Worm (Caenorhabditis elegans) whole organism, late embryonic: Measurements from ENCODE around the gene hecw-1.

Experiments used
- ama-1 ChIP-seq: fragments of 150-350 bp; optimal IDR thresholded peaks from 2 replicates; lab custom pipeline; 2014
- ets-4 ChIP-seq: sonication (generic microtip); optimal IDR thresholded peaks from 2 replicates; lab custom pipeline; 2016; ENCODE audit warnings: missing genetic modification characterization, missing compliant biosample characterization
- fkh-6 ChIP-seq: sonication (generic microtip); optimal IDR thresholded peaks from 2 replicates; lab custom pipeline; 2016; ENCODE audit warnings: missing genetic modification characterization, missing compliant biosample characterization
- hlh-6 ChIP-seq: sonication (generic microtip); optimal IDR thresholded peaks from 2 replicates; lab custom pipeline; 2016; ENCODE audit warnings: missing genotype, missing genetic modification characterization, missing compliant biosample characterization
- lim-6 ChIP-seq: sonication (generic microtip); optimal IDR thresholded peaks from 2 replicates; lab custom pipeline; 2016; ENCODE audit warnings: missing genetic modification characterization, missing compliant biosample characterization
- pat-9 ChIP-seq: fragments of 200-800 bp; sonication (Bioruptor generic); optimal IDR thresholded peaks from 2 replicates; lab custom pipeline; 2018; ENCODE audit warnings: mild to moderate bottlenecking, missing genetic modification characterization, moderate library complexity, missing compliant biosample characterization
- pha-4 ChIP-seq: fragments of 150-350 bp; optimal IDR thresholded peaks from 2 replicates; lab custom pipeline; 2018; ENCODE audit warnings: missing biosample characterization, missing genetic modification reagents, missing genetic modification characterization
- zip-5 ChIP-seq: sonication (generic microtip); optimal IDR thresholded peaks from 2 replicates; lab custom pipeline; 2016; ENCODE audit warnings: missing genetic modification characterization, missing compliant biosample characterization

- TF ChIP-seq pat-9 (tag; lab: Kevin White, UChicago) (no peak), hlh-6 (tag; lab: Kevin White, UChicago) (no peak), zip-5 (tag; lab: Kevin White, UChicago) (no peak), ama-1 (no peak), lim-6 (tag; lab: Kevin White, UChicago) (no peak), pha-4 (tag; lab: Kevin White, UChicago) (no peak), ets-4 (tag; lab: Kevin White, UChicago) (no peak), fkh-6 (tag; lab: Kevin White, UChicago) (no peak)
These were observed 45.4 kb upstream of the hecw-1 start for ce11 chrIII:3435152-3435551.
